Fruit fly (Drosophila melanogaster) whole organism, embryonic: ENCODE results near the gene CG43401.

ENCODE experiments used
- Atf6 ChIP-seq: fragments of 200-800 bp; sonication (Bioruptor generic); IDR thresholded peaks from 2 replicates; pipeline ENCODE4 v1.3.6; 2022; ENCODE audit warnings: missing biosample characterization, missing genetic modification characterization
- Bdp1 ChIP-seq: fragments of 200-800 bp; sonication (Bioruptor generic); optimal IDR thresholded peaks from 3 replicates; lab custom pipeline; 2016; ENCODE audit warnings: missing biosample characterization, missing genetic modification characterization
- Bteb2 ChIP-seq: fragments of 200-800 bp; sonication (Bioruptor generic); optimal IDR thresholded peaks from 2 replicates; lab custom pipeline; 2016; ENCODE audit warnings: missing biosample characterization, missing genetic modification characterization
- CG10462 ChIP-seq: fragments of 200-800 bp; sonication (Bioruptor generic); optimal IDR thresholded peaks from 2 replicates; lab custom pipeline; 2016; ENCODE audit warnings: missing biosample characterization, missing genetic modification characterization
- CG11085 ChIP-seq: fragments of 200-800 bp; sonication (Bioruptor generic); IDR thresholded peaks from 2 replicates; pipeline ENCODE4 v1.3.6; 2022; ENCODE audit warnings: missing biosample characterization, missing genetic modification characterization
- CG11695 ChIP-seq: fragments of 200-800 bp; sonication (Bioruptor generic); IDR thresholded peaks from 3 replicates; pipeline ENCODE4 v1.3.6; 2022; ENCODE audit warnings: missing biosample characterization, missing genetic modification characterization
- CG1233 ChIP-seq: fragments of 200-800 bp; sonication (Bioruptor generic); optimal IDR thresholded peaks from 4 replicates; lab custom pipeline; 2018; ENCODE audit warnings: missing biosample characterization, mild to moderate bottlenecking, missing genetic modification characterization
- CG14014 ChIP-seq: fragments of 200-800 bp; sonication (Bioruptor generic); IDR thresholded peaks from 2 replicates; pipeline ENCODE4 v1.3.6; 2022; ENCODE audit warnings: missing biosample characterization, missing genetic modification characterization
- CG14965 ChIP-seq: fragments of 200-800 bp; sonication (Bioruptor generic); optimal IDR thresholded peaks from 2 replicates; lab custom pipeline; 2016; ENCODE audit warnings: missing biosample characterization, missing genetic modification characterization, borderline replicate concordance
- CG15269 ChIP-seq: fragments of 200-800 bp; sonication (Bioruptor generic); optimal IDR thresholded peaks from 2 replicates; lab custom pipeline; 2018; ENCODE audit warnings: missing biosample characterization, mild to moderate bottlenecking, missing genetic modification characterization, moderate library complexity
- CG17328 ChIP-seq: fragments of 200-800 bp; sonication (Bioruptor generic); IDR thresholded peaks from 2 replicates; pipeline ENCODE4 v1.3.6; 2022; ENCODE audit warnings: missing biosample characterization, missing genetic modification characterization
- CG3065 ChIP-seq: fragments of 200-800 bp; sonication (Bioruptor generic); optimal IDR thresholded peaks from 2 replicates; lab custom pipeline; 2016; ENCODE audit warnings: missing biosample characterization, missing genetic modification characterization
- CG3281 ChIP-seq: fragments of 200-800 bp; sonication (Bioruptor generic); optimal IDR thresholded peaks from 3 replicates; lab custom pipeline; 2017; ENCODE audit warnings: missing biosample characterization, mild to moderate bottlenecking, missing genetic modification characterization
- CG3838 ChIP-seq: fragments of 200-800 bp; sonication (Bioruptor generic); optimal IDR thresholded peaks from 3 replicates; lab custom pipeline; 2016; ENCODE audit warnings: missing biosample characterization, missing genetic modification characterization
- CG42726 ChIP-seq: fragments of 200-800 bp; sonication (Bioruptor generic); IDR thresholded peaks from 2 replicates; pipeline ENCODE4 v1.3.6; 2022; ENCODE audit warnings: missing biosample characterization, missing genetic modification characterization; ENCODE audit not compliant: partially characterized antibody
- CG4282 ChIP-seq: fragments of 200-800 bp; sonication (Bioruptor generic); optimal IDR thresholded peaks from 2 replicates; lab custom pipeline; 2016; ENCODE audit warnings: missing biosample characterization, missing genetic modification characterization
- CG4424 ChIP-seq: fragments of 200-800 bp; sonication (Bioruptor generic); optimal IDR thresholded peaks from 3 replicates; lab custom pipeline; 2016; ENCODE audit warnings: missing biosample characterization, missing genetic modification characterization
- CG5245 ChIP-seq: fragments of 200-800 bp; sonication (Bioruptor generic); optimal IDR thresholded peaks from 3 replicates; lab custom pipeline; 2016; ENCODE audit warnings: missing biosample characterization, missing genetic modification characterization
- CG5953 ChIP-seq: fragments of 200-800 bp; sonication (Bioruptor generic); IDR thresholded peaks from 2 replicates; pipeline ENCODE4 v1.3.6; 2022; ENCODE audit warnings: missing biosample characterization, missing genetic modification characterization
- CG6254 ChIP-seq: fragments of 200-800 bp; sonication (Bioruptor generic); optimal IDR thresholded peaks from 3 replicates; lab custom pipeline; 2017; ENCODE audit warnings: mild to moderate bottlenecking, missing biosample characterization, missing genetic modification reagents, missing genetic modification characterization
- CG7357 ChIP-seq: fragments of 200-800 bp; sonication (Bioruptor generic); IDR thresholded peaks from 3 replicates; pipeline ENCODE4 v1.3.6; 2022; ENCODE audit warnings: missing biosample characterization, missing genetic modification characterization
- CG8924 ChIP-seq: fragments of 200-800 bp; optimal IDR thresholded peaks from 3 replicates; lab custom pipeline; 2019; ENCODE audit warnings: missing biosample characterization, mild to moderate bottlenecking, missing genetic modification characterization, moderate library complexity
- Camta ChIP-seq: fragments of 200-800 bp; sonication (Bioruptor generic); optimal IDR thresholded peaks from 2 replicates; lab custom pipeline; 2016; ENCODE audit warnings: missing biosample characterization, missing genetic modification characterization
- CrebB ChIP-seq: fragments of 200-800 bp; sonication (Bioruptor generic); optimal IDR thresholded peaks from 3 replicates; lab custom pipeline; 2018; ENCODE audit warnings: missing biosample characterization, mild to moderate bottlenecking, missing genetic modification characterization
- Dbx ChIP-seq: fragments of 200-800 bp; sonication (Bioruptor generic); IDR thresholded peaks from 3 replicates; pipeline ENCODE4 v1.3.6; 2022; ENCODE audit warnings: missing biosample characterization, missing genetic modification characterization
- Deaf1 ChIP-seq: fragments of 200-800 bp; optimal IDR thresholded peaks from 3 replicates; lab custom pipeline; 2019; ENCODE audit warnings: missing biosample characterization, mild to moderate bottlenecking, missing genetic modification characterization, moderate library complexity
- Doc3 ChIP-seq: fragments of 200-800 bp; sonication (Bioruptor generic); IDR thresholded peaks from 3 replicates; pipeline ENCODE4 v1.3.6; 2022; ENCODE audit warnings: missing biosample characterization, missing genetic modification characterization; ENCODE audit not compliant: partially characterized antibody
- Hr51 ChIP-seq, 2 experiments: fragments of 200-800 bp; sonication (Bioruptor generic); optimal IDR thresholded peaks; 2 replicates in 1 of 2; 3 replicates in 1 of 2; lab custom pipeline; 2016 to 2018; ENCODE audit warnings: missing biosample characterization in 2 of 2, missing genetic modification characterization in 2 of 2, mild to moderate bottlenecking in 1 of 2, moderate library complexity in 1 of 2
- MTF-1 ChIP-seq: fragments of 200-800 bp; sonication (Bioruptor generic); optimal IDR thresholded peaks from 2 replicates; lab custom pipeline; 2018; ENCODE audit warnings: missing biosample characterization, mild to moderate bottlenecking, missing genetic modification characterization, borderline replicate concordance
- Mrtf ChIP-seq: fragments of 200-800 bp; sonication (Bioruptor generic); IDR thresholded peaks from 3 replicates; pipeline ENCODE4 v1.3.6; 2022; ENCODE audit warnings: missing biosample characterization, missing genetic modification characterization
- Oaz ChIP-seq: fragments of 200-800 bp; sonication (Bioruptor generic); IDR thresholded peaks from 2 replicates; pipeline ENCODE4 v1.3.6; 2022; ENCODE audit warnings: missing biosample characterization, missing genetic modification characterization
- Rfx ChIP-seq: fragments of 200-800 bp; sonication (Bioruptor generic); IDR thresholded peaks from 2 replicates; pipeline ENCODE4 v1.3.6; 2022; ENCODE audit warnings: missing biosample characterization, missing genetic modification characterization
- Trl ChIP-seq, 3 experiments: fragments of >200 bp in 2 of 3; fragments of 200-800 bp in 1 of 3; sonication (Bioruptor generic) in 1 of 3; optimal IDR thresholded peaks; 2 replicates in 1 of 3; 3 replicates in 2 of 3; lab custom pipeline; 2016 to 2017; ENCODE audit warnings: missing biosample characterization in 1 of 3, missing genetic modification characterization in 1 of 3
- ap ChIP-seq: fragments of 200-800 bp; sonication (Bioruptor generic); IDR thresholded peaks from 2 replicates; pipeline ENCODE4 v1.3.6; 2022; ENCODE audit warnings: missing biosample characterization, missing genetic modification characterization
- bcd ChIP-seq: fragments of 200-800 bp; sonication (Bioruptor generic); optimal IDR thresholded peaks from 2 replicates; lab custom pipeline; 2017; ENCODE audit warnings: missing biosample characterization, mild to moderate bottlenecking, missing genetic modification characterization
- btn ChIP-seq: fragments of 200-800 bp; sonication (Bioruptor generic); optimal IDR thresholded peaks from 2 replicates; lab custom pipeline; 2016; ENCODE audit warnings: missing biosample characterization, missing genetic modification characterization
- dysf ChIP-seq: fragments of 200-800 bp; sonication (Bioruptor generic); IDR thresholded peaks from 3 replicates; pipeline ENCODE4 v1.3.6; 2022; ENCODE audit warnings: missing biosample characterization, missing genetic modification characterization
- gro ChIP-seq: fragments of 200-800 bp; sonication (Bioruptor generic); optimal IDR thresholded peaks from 2 replicates; lab custom pipeline; 2016; ENCODE audit warnings: missing biosample characterization, missing genetic modification characterization
- kni ChIP-seq: fragments of 200-800 bp; sonication (Bioruptor generic); optimal IDR thresholded peaks from 3 replicates; lab custom pipeline; 2017; ENCODE audit warnings: mild to moderate bottlenecking, missing biosample characterization, missing genetic modification reagents, missing genetic modification characterization
- lilli ChIP-seq: fragments of 200-800 bp; sonication (Bioruptor generic); optimal IDR thresholded peaks from 3 replicates; lab custom pipeline; 2016; ENCODE audit warnings: missing biosample characterization, missing genetic modification characterization
- prd ChIP-seq, 3 experiments: fragments of >200 bp in 2 of 3; fragments of 200-800 bp in 1 of 3; sonication (Bioruptor generic) in 1 of 3; optimal IDR thresholded peaks in 2 of 3; IDR thresholded peaks in 1 of 3; 2 replicates in 2 of 3; 3 replicates in 1 of 3; pipeline versions ENCODE4 v1.3.6 to Lab custom; 2017 to 2022; ENCODE audit warnings: missing biosample characterization in 1 of 3, missing genetic modification characterization in 1 of 3
- rib ChIP-seq: fragments of 200-800 bp; sonication (Bioruptor generic); IDR thresholded peaks from 2 replicates; pipeline ENCODE4 v1.3.6; 2022; ENCODE audit warnings: missing biosample characterization, missing genetic modification characterization
- slp2 ChIP-seq: fragments of 200-800 bp; sonication (Bioruptor generic); optimal IDR thresholded peaks from 2 replicates; lab custom pipeline; 2016; ENCODE audit warnings: missing biosample characterization, missing genetic modification characterization
- sug ChIP-seq: fragments of 200-800 bp; optimal IDR thresholded peaks from 2 replicates; lab custom pipeline; 2019; ENCODE audit warnings: missing biosample characterization, mild to moderate bottlenecking, missing genetic modification characterization, moderate library complexity
- toy ChIP-seq: fragments of 200-800 bp; sonication (Bioruptor generic); IDR thresholded peaks from 2 replicates; pipeline ENCODE4 v1.3.6; 2022; ENCODE audit warnings: missing biosample characterization, missing genetic modification characterization
- unc-4 ChIP-seq: fragments of 200-800 bp; sonication (Bioruptor generic); IDR thresholded peaks from 2 replicates; pipeline ENCODE4 v1.3.6; 2022; ENCODE audit warnings: missing biosample characterization, missing genetic modification characterization; ENCODE audit not compliant: partially characterized antibody
- vvl ChIP-seq: fragments of 200-800 bp; sonication (Bioruptor generic); IDR thresholded peaks from 2 replicates; pipeline ENCODE4 v1.3.6; 2022; ENCODE audit warnings: missing biosample characterization, missing genetic modification characterization
- zen2 ChIP-seq: fragments of 200-800 bp; sonication (Bioruptor generic); IDR thresholded peaks from 3 replicates; pipeline ENCODE4 v1.3.6; 2022; ENCODE audit warnings: missing biosample characterization, missing genetic modification characterization; ENCODE audit not compliant: partially characterized antibody
- zf30C ChIP-seq: fragments of 200-800 bp; sonication (Bioruptor generic); optimal IDR thresholded peaks from 3 replicates; lab custom pipeline; 2018; ENCODE audit warnings: missing biosample characterization, mild to moderate bottlenecking, missing genetic modification characterization
- zfh1 ChIP-seq: fragments of 200-800 bp; sonication (Bioruptor generic); IDR thresholded peaks from 3 replicates; pipeline ENCODE4 v1.3.6; 2022; ENCODE audit warnings: missing biosample characterization, missing genetic modification characterization

Gene CG43401

DNA sequence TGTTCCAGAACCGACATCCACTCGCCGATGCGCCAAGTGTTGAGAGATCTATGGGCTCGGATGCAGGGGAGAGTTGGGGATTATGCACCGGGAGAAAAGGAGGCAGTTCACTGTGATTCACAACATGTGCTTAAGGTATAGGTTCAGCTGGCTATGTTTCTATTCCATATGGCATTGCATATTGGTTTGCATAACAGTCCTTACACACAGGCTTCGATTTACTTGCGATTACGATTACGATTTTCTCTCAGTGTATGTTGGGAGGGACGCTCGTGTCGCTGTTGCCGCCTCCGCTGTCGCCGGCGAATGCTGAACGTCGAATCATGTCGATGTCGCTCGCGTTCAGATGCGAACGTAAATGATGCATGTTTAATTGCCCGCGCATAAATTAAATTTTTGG lies 5.5 kb downstream of the CG43401 start (continued):
- TF ChIP-seq CG4282 (no peak), CG1233 (peak; percentile 89), CG14965 (GFP tag; lab: Kevin White, UChicago) (no peak), toy (GFP tag; lab: Robert Waterston, UW) (peak; percentile 54; the same call in 1 of the 2 replicates), Bteb2 (GFP tag; lab: Kevin White, UChicago) (no peak), Camta (peak; percentile 92), CG42726 (GFP tag; lab: Robert Waterston, UW) (no peak), zfh1 (GFP tag; lab: Robert Waterston, UW) (no peak), CG3065 (GFP tag; lab: Kevin White, UChicago) (no peak), Mrtf (GFP tag; lab: Robert Waterston, UW) (no peak), CG7357 (peak; percentile 86), kni (GFP tag; lab: Kevin White, UChicago) (peak; percentile 45), CG11085 (peak; percentile 74), Doc3 (no peak), lilli (GFP tag; lab: Kevin White, UChicago) (no peak), Deaf1 (tag; lab: Kevin White, UChicago) (no peak), zf30C (GFP tag; lab: Kevin White, UChicago) (peak; percentile 20), CrebB (tag; lab: Kevin White, UChicago) (peak; percentile 87), bcd (GFP tag; lab: Kevin White, UChicago) (peak; percentile 70), rib (no peak), slp2 (GFP tag; lab: Kevin White, UChicago) (peak; percentile 96), CG3281 (GFP tag; lab: Kevin White, UChicago) (peak; percentile 65), CG17328 (peak; percentile 86), CG5245 (no peak), dysf (no peak), zen2 (GFP tag; lab: Robert Waterston, UW) (no peak), Rfx (GFP tag; lab: Robert Waterston, UW) (no peak), Bdp1 (GFP tag; lab: Kevin White, UChicago) (peak; percentile 76), CG8924 (tag; lab: Kevin White, UChicago) (peak; percentile 91), prd (optimal IDR thresholded peaks at IDR 0.05; lab: Kevin White, UChicago) (no peak), prd (GFP tag; IDR thresholded peaks at IDR 0.05; lab: Robert Waterston, UW) (peak; percentile 96), sug (peak; percentile 66), CG3838 (GFP tag; lab: Kevin White, UChicago) (peak; percentile 74), Oaz (GFP tag; lab: Robert Waterston, UW) (peak; percentile 74), CG14014 (GFP tag; lab: Robert Waterston, UW) (peak; percentile 79), Atf6 (GFP tag; lab: Robert Waterston, UW) (peak; percentile 79; the same call in 1 of the 2 replicates), Hr51 (GFP tag; optimal IDR thresholded peaks at IDR 0.05; lab: Kevin White, UChicago) (peak in 1 of 2 experiments; percentile 26), ap (peak; percentile 93), CG6254 (peak; percentile 91), Trl (optimal IDR thresholded peaks at IDR 0.05; lab: Kevin White, UChicago) (no peak), Trl (GFP tag; optimal IDR thresholded peaks at IDR 0.05; lab: Kevin White, UChicago) (peak; percentile 89), CG5953 (GFP tag; lab: Robert Waterston, UW) (peak; percentile 94), Dbx (no peak), gro (GFP tag; lab: Kevin White, UChicago) (no peak), vvl (GFP tag; lab: Robert Waterston, UW) (peak; percentile 37; the same call in 1 of the 2 replicates), btn (GFP tag; lab: Kevin White, UChicago) (no peak), unc-4 (GFP tag; lab: Robert Waterston, UW) (no peak), MTF-1 (GFP tag; lab: Kevin White, UChicago) (peak; percentile 88), CG10462 (GFP tag; lab: Kevin White, UChicago) (peak; percentile 93), CG11695 (peak; percentile 88), CG4424 (GFP tag; lab: Kevin White, UChicago) (peak; percentile 96), CG15269 (tag; lab: Kevin White, UChicago) (peak; percentile 89)
